Worm (Caenorhabditis elegans) whole organism, late embryonic: ENCODE data around the gene mrpl-41.

ENCODE experiments used
- C08G9.2 ChIP-seq: sonication (generic microtip); optimal IDR thresholded peaks from 2 replicates; lab custom pipeline; 2016; ENCODE audit warnings: mild to moderate bottlenecking, missing genetic modification characterization, moderate library complexity, missing compliant biosample characterization
- K09A11.1 ChIP-seq: sonication (generic microtip); optimal IDR thresholded peaks from 2 replicates; lab custom pipeline; 2017; ENCODE audit warnings: antibody characterized with exemption, mild to moderate bottlenecking, missing genetic modification characterization, missing compliant biosample characterization; ENCODE audit not compliant: insufficient read depth
- ahr-1 ChIP-seq: sonication (generic microtip); optimal IDR thresholded peaks from 2 replicates; lab custom pipeline; 2016; ENCODE audit warnings: missing genetic modification characterization, missing compliant biosample characterization
- ceh-14 ChIP-seq: sonication (generic microtip); optimal IDR thresholded peaks from 2 replicates; lab custom pipeline; 2016; ENCODE audit warnings: missing genotype, missing genetic modification characterization, missing compliant biosample characterization
- ceh-18 ChIP-seq: sonication (generic microtip); optimal IDR thresholded peaks from 2 replicates; lab custom pipeline; 2016; ENCODE audit warnings: missing genetic modification characterization, missing compliant biosample characterization
- ceh-24 ChIP-seq: sonication (generic microtip); optimal IDR thresholded peaks from 2 replicates; lab custom pipeline; 2016; ENCODE audit warnings: mild to moderate bottlenecking, missing genetic modification characterization, missing compliant biosample characterization
- ceh-48 ChIP-seq: sonication (generic microtip); optimal IDR thresholded peaks from 2 replicates; lab custom pipeline; 2016; ENCODE audit warnings: missing genetic modification characterization, inconsistent platforms, missing compliant biosample characterization
- ceh-6 ChIP-seq: fragments of 200-800 bp; sonication (Bioruptor generic); optimal IDR thresholded peaks from 2 replicates; lab custom pipeline; 2018; ENCODE audit warnings: mild to moderate bottlenecking, missing genetic modification characterization, missing compliant biosample characterization
- dve-1 ChIP-seq: sonication (generic microtip); optimal IDR thresholded peaks from 2 replicates; lab custom pipeline; 2017; ENCODE audit warnings: antibody characterized with exemption, mild to moderate bottlenecking, missing genetic modification characterization, missing compliant biosample characterization
- elt-2 ChIP-seq: sonication (generic microtip); optimal IDR thresholded peaks from 2 replicates; lab custom pipeline; 2016; ENCODE audit warnings: missing genetic modification reagents, missing genetic modification characterization, missing compliant biosample characterization
- eyg-1 ChIP-seq: sonication (generic microtip); optimal IDR thresholded peaks from 2 replicates; lab custom pipeline; 2016; ENCODE audit warnings: missing genotype, missing genetic modification characterization, missing compliant biosample characterization
- fkh-10 ChIP-seq: fragments of 150-350 bp; optimal IDR thresholded peaks from 2 replicates; lab custom pipeline; 2014; ENCODE audit warnings: missing biosample characterization, missing genetic modification reagents, missing genetic modification characterization
- fkh-6 ChIP-seq: sonication (generic microtip); optimal IDR thresholded peaks from 2 replicates; lab custom pipeline; 2016; ENCODE audit warnings: missing genetic modification characterization, missing compliant biosample characterization
- gmeb-2 ChIP-seq: sonication (generic microtip); optimal IDR thresholded peaks from 2 replicates; lab custom pipeline; 2016; ENCODE audit warnings: missing genetic modification characterization, inconsistent platforms, missing compliant biosample characterization
- hlh-15 ChIP-seq: sonication (generic microtip); optimal IDR thresholded peaks from 2 replicates; lab custom pipeline; 2016; ENCODE audit warnings: missing genetic modification characterization, missing compliant biosample characterization
- hlh-30 ChIP-seq: sonication (generic microtip); optimal IDR thresholded peaks from 2 replicates; lab custom pipeline; 2017; ENCODE audit warnings: antibody characterized with exemption, missing genetic modification characterization, missing compliant biosample characterization; ENCODE audit not compliant: insufficient read depth
- hlh-8 ChIP-seq: sonication (generic microtip); optimal IDR thresholded peaks from 2 replicates; lab custom pipeline; 2016; ENCODE audit warnings: missing genotype, missing genetic modification characterization, missing compliant biosample characterization
- lin-11 ChIP-seq: fragments of 200-800 bp; sonication (Bioruptor generic); optimal IDR thresholded peaks from 2 replicates; lab custom pipeline; 2018; ENCODE audit warnings: mild to moderate bottlenecking, missing genetic modification characterization, missing compliant biosample characterization
- madf-2 ChIP-seq: sonication (generic microtip); optimal IDR thresholded peaks from 2 replicates; lab custom pipeline; 2017; ENCODE audit warnings: missing genetic modification characterization, missing compliant biosample characterization
- nfya-1 ChIP-seq: sonication (generic microtip); optimal IDR thresholded peaks from 2 replicates; lab custom pipeline; 2017; ENCODE audit warnings: missing genetic modification characterization, mild to moderate bottlenecking, missing compliant biosample characterization, antibody characterized with exemption, moderate library complexity
- npax-4 ChIP-seq: sonication (generic microtip); optimal IDR thresholded peaks from 2 replicates; lab custom pipeline; 2016; ENCODE audit warnings: missing genetic modification characterization, missing compliant biosample characterization
- pat-9 ChIP-seq: fragments of 200-800 bp; sonication (Bioruptor generic); optimal IDR thresholded peaks from 2 replicates; lab custom pipeline; 2018; ENCODE audit warnings: mild to moderate bottlenecking, missing genetic modification characterization, moderate library complexity, missing compliant biosample characterization
- pax-1 ChIP-seq: fragments of 150-350 bp; optimal IDR thresholded peaks from 2 replicates; lab custom pipeline; 2014; ENCODE audit warnings: missing biosample characterization, missing genetic modification characterization
- pha-2 ChIP-seq: sonication (generic microtip); optimal IDR thresholded peaks from 2 replicates; lab custom pipeline; 2017; ENCODE audit warnings: mild to moderate bottlenecking, missing genetic modification characterization, missing compliant biosample characterization
- pqm-1 ChIP-seq: sonication (generic microtip); optimal IDR thresholded peaks from 2 replicates; lab custom pipeline; 2016; ENCODE audit warnings: missing genetic modification characterization, missing compliant biosample characterization
- sdc-2 ChIP-seq: sonication (generic microtip); optimal IDR thresholded peaks from 2 replicates; lab custom pipeline; 2016; ENCODE audit warnings: missing genotype, missing genetic modification characterization, missing compliant biosample characterization
- sox-2 ChIP-seq: fragments of 200-800 bp; sonication (Bioruptor generic); IDR thresholded peaks from 2 replicates; pipeline ENCODE4 v1.3.6; 2022; ENCODE audit warnings: missing genetic modification reagents, missing genetic modification characterization, missing compliant biosample characterization
- sox-4 ChIP-seq: sonication (generic microtip); optimal IDR thresholded peaks from 2 replicates; lab custom pipeline; 2017; ENCODE audit warnings: mild to moderate bottlenecking, missing genetic modification characterization, inconsistent platforms, missing compliant biosample characterization
- syd-9 ChIP-seq: sonication (generic microtip); optimal IDR thresholded peaks from 2 replicates; lab custom pipeline; 2016; ENCODE audit warnings: mild to moderate bottlenecking, missing genetic modification characterization, moderate library complexity, missing compliant biosample characterization
- tbx-2 ChIP-seq: sonication (generic microtip); optimal IDR thresholded peaks from 2 replicates; lab custom pipeline; 2016; ENCODE audit warnings: missing genetic modification characterization, missing compliant biosample characterization
- tbx-7 ChIP-seq: sonication (generic microtip); optimal IDR thresholded peaks from 2 replicates; lab custom pipeline; 2016; ENCODE audit warnings: missing genotype, missing genetic modification characterization, missing compliant biosample characterization
- ttx-3 ChIP-seq: sonication (generic microtip); optimal IDR thresholded peaks from 2 replicates; lab custom pipeline; 2016; ENCODE audit warnings: missing genetic modification reagents, missing genetic modification characterization, missing compliant biosample characterization
- unc-3 ChIP-seq, 2 experiments: fragments of 200-800 bp in 1 of 2; sonication (Bioruptor generic) in 1 of 2; sonication (generic microtip) in 1 of 2; conservative IDR thresholded peaks in 1 of 2; optimal IDR thresholded peaks in 1 of 2; 2 replicates each; pipeline versions ENCODE4 v1.3.6 to Lab custom; 2016 to 2022; ENCODE audit warnings: missing compliant biosample characterization in 2 of 2, missing genetic modification characterization in 2 of 2, missing genetic modification reagents in 1 of 2
- unc-42 ChIP-seq: sonication (generic microtip); optimal IDR thresholded peaks from 2 replicates; lab custom pipeline; 2016; ENCODE audit warnings: missing genotype, missing genetic modification characterization, missing compliant biosample characterization
- unc-55 ChIP-seq: sonication (generic microtip); optimal IDR thresholded peaks from 2 replicates; lab custom pipeline; 2017; ENCODE audit warnings: missing biosample characterization, missing genetic modification reagents, missing genetic modification characterization
- unc-86 ChIP-seq: sonication (generic microtip); optimal IDR thresholded peaks from 2 replicates; lab custom pipeline; 2016; ENCODE audit warnings: missing genetic modification characterization, missing compliant biosample characterization
- zip-5 ChIP-seq: sonication (generic microtip); optimal IDR thresholded peaks from 2 replicates; lab custom pipeline; 2016; ENCODE audit warnings: missing genetic modification characterization, missing compliant biosample characterization

mrpl-41 gene

DNA sequence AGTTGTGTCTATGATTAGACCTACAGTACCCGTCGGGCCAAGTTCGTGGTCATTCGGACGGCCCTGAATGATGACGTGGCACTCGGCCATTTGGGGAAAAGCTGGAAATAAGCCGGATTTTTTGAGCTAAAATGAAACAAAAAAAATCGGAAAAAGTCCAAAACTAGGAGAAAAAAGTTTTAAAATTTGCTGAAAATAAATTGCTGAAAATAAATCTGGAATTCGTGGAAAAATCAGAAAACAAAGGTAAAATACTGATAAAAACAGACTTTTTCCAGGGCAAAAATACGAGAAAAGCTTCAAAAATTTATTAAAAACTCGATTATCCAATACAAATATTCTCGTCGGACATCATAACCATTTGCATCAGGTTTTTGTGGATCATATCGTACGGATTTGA lies 5.1 kb upstream of the mrpl-41 start, which contains the start of gene B0432.9:
Gene B0432.9, minus strand, starts transcription at position 101 of the 400 bp plus-strand sequence.
- TF ChIP-seq pat-9 (tag; lab: Kevin White, UChicago) (no peak), eyg-1 (tag; lab: Kevin White, UChicago) (no peak), sdc-2 (tag; lab: Kevin White, UChicago) (no peak), nfya-1 (tag; lab: Kevin White, UChicago) (no peak), madf-2 (tag; lab: Kevin White, UChicago) (no peak), sox-2 (GFP tag; lab: Robert Waterston, UW) (no peak), unc-55 (GFP tag; lab: Kevin White, UChicago) (no peak), hlh-8 (tag; lab: Kevin White, UChicago) (no peak), ahr-1 (no peak), unc-86 (tag; lab: Kevin White, UChicago) (no peak), pqm-1 (tag; lab: Kevin White, UChicago) (no peak), tbx-7 (tag; lab: Kevin White, UChicago) (no peak), pha-2 (tag; lab: Kevin White, UChicago) (no peak), ceh-24 (tag; lab: Kevin White, UChicago) (no peak), K09A11.1 (tag; lab: Kevin White, UChicago) (no peak), ceh-14 (tag; lab: Kevin White, UChicago) (no peak), lin-11 (tag; lab: Kevin White, UChicago) (no peak), ceh-48 (tag; lab: Kevin White, UChicago) (no peak)

- TF ChIP-seq ceh-18 (tag; lab: Kevin White, UChicago): peak; percentile 19
- peak; percentile 4 for TF ChIP-seq unc-55 (GFP tag; lab: Kevin White, UChicago)
- no peak for TF ChIP-seq elt-2 (tag; lab: Kevin White, UChicago)
- TF ChIP-seq unc-42 (tag; lab: Kevin White, UChicago): peak; percentile 45
- TF ChIP-seq nfya-1 (tag; lab: Kevin White, UChicago): peak; percentile 69
- no peak for TF ChIP-seq sox-4 (tag; lab: Kevin White, UChicago)
- no peak for TF ChIP-seq sdc-2 (tag; lab: Kevin White, UChicago)
- TF ChIP-seq ttx-3 (tag; lab: Kevin White, UChicago): no peak
- TF ChIP-seq unc-3 (GFP tag; conservative IDR thresholded peaks at IDR 0.05; lab: Robert Waterston, UW): no peak
- no peak for TF ChIP-seq unc-3 (tag; optimal IDR thresholded peaks at IDR 0.05; lab: Kevin White, UChicago)
- peak; percentile 18 for TF ChIP-seq dve-1 (tag; lab: Kevin White, UChicago)
Measured at ce11 chrII:285627-286550, 2.9 kb upstream of the mrpl-41 start, which contains the start of gene B0432.10. Gene B0432.10 (minus strand): TSS chrII:286275.

DNA sequence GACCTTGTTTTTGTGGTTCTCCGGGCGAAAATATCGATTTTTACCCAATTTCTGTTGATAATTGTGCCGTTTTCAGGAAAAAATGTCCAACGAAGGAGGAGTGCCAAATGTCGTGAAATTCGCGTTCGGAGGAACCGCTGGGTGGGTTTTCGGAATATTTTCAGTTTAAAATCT lies 2.3 kb upstream of the mrpl-41 start, which contains the start of gene misc-1:
Gene misc-1, plus strand, starts transcription at position 75 of the 174 bp plus-strand sequence.
- TF ChIP-seq pax-1 (tag; lab: Kevin White, UChicago) (no peak), zip-5 (no peak), npax-4 (tag; lab: Kevin White, UChicago) (no peak), nfya-1 (tag; lab: Kevin White, UChicago) (no peak), fkh-6 (tag; lab: Kevin White, UChicago) (no peak), pqm-1 (tag; lab: Kevin White, UChicago) (no peak), gmeb-2 (no peak), tbx-2 (tag; lab: Kevin White, UChicago) (no peak), sox-2 (GFP tag; lab: Robert Waterston, UW) (no peak), ahr-1 (no peak), fkh-10 (no peak), madf-2 (tag; lab: Kevin White, UChicago) (no peak), tbx-7 (tag; lab: Kevin White, UChicago) (no peak), hlh-30 (tag; lab: Kevin White, UChicago) (no peak), ceh-6 (GFP tag; lab: Kevin White, UChicago) (no peak), syd-9 (no peak), K09A11.1 (tag; lab: Kevin White, UChicago) (no peak), C08G9.2 (no peak), hlh-15 (tag; lab: Kevin White, UChicago) (no peak)
